Worm (Caenorhabditis elegans) whole organism, late embryonic: ENCODE results near the gene F55G1.1.

Experiments
- ceh-30 ChIP-seq: fragments of 150-350 bp; optimal IDR thresholded peaks from 2 replicates; lab custom pipeline; 2014; ENCODE audit warnings: missing biosample characterization, missing genetic modification characterization
- ceh-9 ChIP-seq: sonication (generic microtip); optimal IDR thresholded peaks from 2 replicates; lab custom pipeline; 2016; ENCODE audit warnings: mild to moderate bottlenecking, missing genetic modification characterization, inconsistent platforms, missing compliant biosample characterization
- che-1 ChIP-seq: sonication (generic microtip); optimal IDR thresholded peaks from 2 replicates; lab custom pipeline; 2016; ENCODE audit warnings: mild to moderate bottlenecking, missing genetic modification characterization, missing compliant biosample characterization
- dmd-4 ChIP-seq: sonication (generic microtip); optimal IDR thresholded peaks from 2 replicates; lab custom pipeline; 2016; ENCODE audit warnings: borderline replicate concordance, missing genetic modification characterization, missing compliant biosample characterization
- elt-4 ChIP-seq: sonication (generic microtip); optimal IDR thresholded peaks from 2 replicates; lab custom pipeline; 2016; ENCODE audit warnings: missing genetic modification characterization, missing compliant biosample characterization
- nfya-1 ChIP-seq: sonication (generic microtip); optimal IDR thresholded peaks from 2 replicates; lab custom pipeline; 2017; ENCODE audit warnings: missing genetic modification characterization, mild to moderate bottlenecking, missing compliant biosample characterization, antibody characterized with exemption, moderate library complexity
- tbx-2 ChIP-seq: sonication (generic microtip); optimal IDR thresholded peaks from 2 replicates; lab custom pipeline; 2016; ENCODE audit warnings: missing genetic modification characterization, missing compliant biosample characterization

ce11 chrIV:7542485-7543001, 51.0 kb downstream of the F55G1.1 start, which contains the start of gene R05G6.10:
- TF ChIP-seq che-1 (tag; lab: Kevin White, UChicago): no peak
- TF ChIP-seq ceh-30 (tag; lab: Kevin White, UChicago): no peak
- TF ChIP-seq nfya-1 (tag; lab: Kevin White, UChicago): no peak
- TF ChIP-seq dmd-4 (tag; lab: Kevin White, UChicago): no peak
- TF ChIP-seq tbx-2 (tag; lab: Kevin White, UChicago): no peak
- TF ChIP-seq elt-4 (tag; lab: Kevin White, UChicago): no peak
- TF ChIP-seq ceh-9 (tag; lab: Kevin White, UChicago): no peak
